Worm (Caenorhabditis elegans): Measurements from ENCODE around the gene fbxa-202.
A peak's percentile ranks its signal among the peaks of the same experiment; 100 is the strongest.

Gene fbxa-202

DNA sequence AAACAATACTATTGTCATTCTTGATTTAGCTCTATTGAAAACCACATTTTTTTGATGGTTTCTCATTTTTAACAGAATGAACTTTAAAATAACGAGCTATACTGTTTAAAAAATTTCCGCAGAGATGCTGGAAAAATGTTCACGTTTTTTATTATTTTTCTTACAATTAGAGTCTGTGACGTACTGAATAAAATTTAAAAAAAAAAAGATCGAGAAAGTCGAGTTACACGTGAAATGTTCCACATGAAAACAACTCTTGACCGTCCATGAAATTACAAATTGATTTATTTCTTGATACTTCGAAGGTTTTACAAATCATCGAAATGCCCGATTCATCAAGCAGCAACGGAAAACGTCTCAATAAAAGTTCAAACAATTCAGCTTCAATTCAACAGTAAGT, at the start of gene fbxa-202:
Gene fbxa-202 (plus strand): TSS at position 301 of the 400 bp plus-strand sequence.
- TF ChIP-seq skn-1 (tag; optimal IDR thresholded peaks at IDR 0.05) (no peak), ceh-88 (GFP tag; IDR thresholded peaks at IDR 0.05) (no peak), fos-1 (tag; optimal IDR thresholded peaks at IDR 0.05) (no peak), grh-1 (GFP tag; IDR thresholded peaks at IDR 0.05) (no peak), pag-3 (tag; optimal IDR thresholded peaks at IDR 0.05; ENCODE audit: borderline replicate concordance, insufficient read depth) (no peak), ceh-90 (tag; optimal IDR thresholded peaks at IDR 0.05) (no peak)

DNA sequence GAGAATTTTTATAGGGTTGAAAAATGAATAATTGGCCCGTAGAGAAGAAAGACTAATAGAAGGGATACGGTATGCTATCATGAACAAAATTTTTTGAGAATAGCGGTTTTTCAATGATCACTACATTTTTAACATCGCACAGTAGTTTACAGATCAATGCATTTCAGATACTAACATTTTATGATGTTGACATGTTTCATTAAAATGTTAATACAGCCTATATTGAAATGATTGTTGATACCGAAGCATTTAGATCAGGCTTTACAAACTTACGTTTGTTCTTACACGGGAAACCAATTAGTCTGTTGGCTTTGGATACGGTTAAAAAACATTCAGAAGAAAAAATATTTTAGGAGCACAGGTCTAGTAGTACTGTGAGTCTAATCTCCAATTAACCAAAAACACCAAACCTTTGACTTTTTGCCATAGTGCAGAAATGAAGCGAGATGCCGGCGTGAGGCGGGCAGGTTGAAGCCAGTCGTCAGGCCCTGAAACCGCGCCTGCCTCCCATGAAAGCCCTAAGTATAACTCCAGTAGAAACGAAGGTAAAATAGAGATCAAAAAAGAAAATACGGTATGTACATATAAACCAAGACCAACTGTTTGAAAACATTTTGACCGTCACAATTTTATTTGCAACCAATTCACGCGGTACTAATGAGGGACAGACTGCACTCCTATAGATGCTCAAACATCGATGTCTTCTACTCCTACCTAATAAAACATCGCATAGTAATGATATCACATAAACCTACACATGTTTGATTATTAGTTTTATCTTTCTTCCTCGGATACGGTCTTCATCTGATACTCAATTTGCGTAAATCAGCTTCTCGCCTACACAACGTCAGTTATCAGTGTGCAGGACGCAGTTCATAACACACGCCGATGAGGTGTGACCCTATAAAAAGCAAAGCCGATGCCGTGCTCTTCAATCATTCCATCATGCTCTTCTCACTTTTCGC, 48.7 kb upstream of the fbxa-202 start, which contains the start of gene fil-2:
Gene fil-2 (plus strand): TSS at position 915 of the 965 bp plus-strand sequence.
- TF ChIP-seq nhr-47 (tag; optimal IDR thresholded peaks at IDR 0.05) (peak; percentile 14), nhr-90 (tag; optimal IDR thresholded peaks at IDR 0.05; ENCODE audit: poor library complexity) (peak; percentile 66), vab-15 (tag; optimal IDR thresholded peaks at IDR 0.05) (no peak), unc-62 (GFP tag; optimal IDR thresholded peaks at IDR 0.05) (no peak), tbx-2 (tag; optimal IDR thresholded peaks at IDR 0.05) (no peak), unc-98 (GFP tag; IDR thresholded peaks at IDR 0.05) (no peak), lir-3 (tag; optimal IDR thresholded peaks at IDR 0.05; ENCODE audit: poor library complexity) (no peak), zag-1 (tag; optimal IDR thresholded peaks at IDR 0.05) (no peak), nhr-85 (tag) (peak; percentile 40), nhr-19 (GFP tag; conservative IDR thresholded peaks at IDR 0.05) (0 out of 2 replicates have a peak, but pooled peaks have one; percentile 8), mep-1 (tag; optimal IDR thresholded peaks at IDR 0.05) (no peak), zip-4 (GFP tag; optimal IDR thresholded peaks at IDR 0.05) (no peak), lin-15B (tag; optimal IDR thresholded peaks at IDR 0.05) (no peak), lsy-2 (tag; optimal IDR thresholded peaks at IDR 0.05) (peak in 1 of 2 experiments; percentile 44), lin-13 (GFP tag; optimal IDR thresholded peaks at IDR 0.05) (no peak), elt-2 (tag; optimal IDR thresholded peaks at IDR 0.05) (peak; percentile 21), nhr-71 (tag; optimal IDR thresholded peaks at IDR 0.05) (peak; percentile 27), unc-30 (tag; optimal IDR thresholded peaks at IDR 0.05) (no peak), ces-1 (GFP tag; optimal IDR thresholded peaks at IDR 0.05) (no peak), elt-3 (tag; optimal IDR thresholded peaks at IDR 0.05) (no peak), dsc-1 (tag; optimal IDR thresholded peaks at IDR 0.05) (no peak), efl-3 (GFP tag; optimal IDR thresholded peaks at IDR 0.05) (no peak), egl-13 (tag; optimal IDR thresholded peaks at IDR 0.05) (no peak), lin-14 (GFP tag; optimal IDR thresholded peaks at IDR 0.05) (no peak), pqm-1 (tag; optimal IDR thresholded peaks at IDR 0.05) (no peak), nhr-20 (tag; optimal IDR thresholded peaks at IDR 0.05) (peak; percentile 52), ceh-82 (tag; optimal IDR thresholded peaks at IDR 0.05) (no peak), sup-37 (GFP tag; optimal IDR thresholded peaks at IDR 0.05) (no peak), hlh-4 (tag; optimal IDR thresholded peaks at IDR 0.05) (no peak), snu-23 (GFP tag; optimal IDR thresholded peaks at IDR 0.05) (no peak), ama-1 (optimal IDR thresholded peaks at IDR 0.05) (peak; percentile 84), mab-9 (GFP tag; IDR thresholded peaks at IDR 0.05) (no peak), ceh-90 (tag; optimal IDR thresholded peaks at IDR 0.05) (no peak), nhr-77 (tag; optimal IDR thresholded peaks at IDR 0.05) (no peak), F16B12.6 (tag; optimal IDR thresholded peaks at IDR 0.05) (no peak), sptf-1 (tag; optimal IDR thresholded peaks at IDR 0.05) (no peak), ceh-88 (GFP tag; IDR thresholded peaks at IDR 0.05) (no peak), nhr-12 (tag; optimal IDR thresholded peaks at IDR 0.05) (no peak), unc-86 (tag; optimal IDR thresholded peaks at IDR 0.05) (no peak), Y116A8C.19 (tag; optimal IDR thresholded peaks at IDR 0.05; ENCODE audit: borderline replicate concordance) (no peak), nhr-84 (tag; optimal IDR thresholded peaks at IDR 0.05) (no peak), ets-5 (GFP tag; IDR thresholded peaks at IDR 0.05) (no peak), nhr-11 (tag; optimal IDR thresholded peaks at IDR 0.05) (no peak), efl-1 (optimal IDR thresholded peaks at IDR 0.05) (no peak), efl-1 (GFP tag; optimal IDR thresholded peaks at IDR 0.05 in 1 of 2) (peak in 1 of 2 experiments; percentile 88)

All from whole organism, L1 larva.